Worm (Caenorhabditis elegans) whole organism, L4 larva: ENCODE data around the gene T11F9.7.
A peak's percentile ranks its signal among the peaks of the same experiment; 100 is the strongest.

Experiments used
- D1046.2 ChIP-seq: fragments of 200-800 bp; sonication (Bioruptor generic); IDR thresholded peaks from 2 replicates; pipeline ENCODE4 v1.3.6; 2022; ENCODE audit warnings: missing genetic modification characterization, missing compliant biosample characterization
- F10B5.3 ChIP-seq: sonication (generic microtip); optimal IDR thresholded peaks from 2 replicates; lab custom pipeline; 2016; ENCODE audit warnings: mild to moderate bottlenecking, missing genetic modification characterization, missing compliant biosample characterization
- F37D6.2 ChIP-seq: sonication (generic microtip); optimal IDR thresholded peaks from 2 replicates; lab custom pipeline; 2016; ENCODE audit warnings: mild to moderate bottlenecking, missing genetic modification characterization, missing compliant biosample characterization
- Y105C5A.15 ChIP-seq: fragments of 200-800 bp; sonication (Bioruptor generic); IDR thresholded peaks from 2 replicates; pipeline ENCODE4 v1.3.6; 2022; ENCODE audit warnings: missing genetic modification characterization, missing compliant biosample characterization
- Y5F2A.4 ChIP-seq: fragments of 200-800 bp; sonication (Bioruptor generic); optimal IDR thresholded peaks from 2 replicates; lab custom pipeline; 2018; ENCODE audit warnings: mild to moderate bottlenecking, missing genetic modification characterization, missing compliant biosample characterization
- ZK546.5 ChIP-seq, 2 experiments: sonication (generic microtip); optimal IDR thresholded peaks; 2 replicates each; lab custom pipeline; 2017; ENCODE audit warnings: missing biosample characterization in 2 of 2, missing genetic modification characterization in 2 of 2
- aha-1 ChIP-seq: fragments of 150-350 bp; peaks from one replicate; lab custom pipeline; 2014; ENCODE audit warnings: missing biosample characterization, missing genetic modification characterization
- arid-1 ChIP-seq: fragments of 200-800 bp; sonication (Bioruptor generic); conservative IDR thresholded peaks from 2 replicates; pipeline ENCODE4 v1.3.6; 2022; ENCODE audit warnings: missing genetic modification reagents, missing genetic modification characterization, missing compliant biosample characterization
- ceh-32 ChIP-seq: sonication (generic microtip); optimal IDR thresholded peaks from 2 replicates; lab custom pipeline; 2016; ENCODE audit warnings: mild to moderate bottlenecking, missing genetic modification characterization, missing compliant biosample characterization; ENCODE audit not compliant: poor library complexity
- ceh-82 ChIP-seq: sonication (generic microtip); optimal IDR thresholded peaks from 2 replicates; lab custom pipeline; 2017; ENCODE audit warnings: missing biosample characterization, missing genetic modification characterization
- ces-1 ChIP-seq: fragments of 150-350 bp; sonication (generic microtip); optimal IDR thresholded peaks from 4 replicates; lab custom pipeline; 2014; ENCODE audit warnings: missing biosample characterization, missing genetic modification reagents, missing genetic modification characterization
- daf-12 ChIP-seq: fragments of 150-350 bp; optimal IDR thresholded peaks from 2 replicates; lab custom pipeline; 2014; ENCODE audit warnings: missing biosample characterization, missing genetic modification reagents, missing genetic modification characterization
- daf-16 ChIP-seq, 3 experiments: sonication (generic microtip); optimal IDR thresholded peaks; 2 replicates each; lab custom pipeline; 2016 to 2017; ENCODE audit warnings: missing genetic modification characterization in 3 of 3, missing genetic modification reagents in 3 of 3, mild to moderate bottlenecking in 2 of 3, missing compliant biosample characterization in 2 of 3, missing biosample characterization in 1 of 3, moderate library complexity in 1 of 3
- dpl-1 ChIP-seq: fragments of 150-350 bp; optimal IDR thresholded peaks from 2 replicates; lab custom pipeline; 2014; ENCODE audit warnings: missing biosample characterization, missing genetic modification reagents, missing genetic modification characterization
- egl-27 ChIP-seq: sonication (generic microtip); optimal IDR thresholded peaks from 3 replicates; lab custom pipeline; 2017; ENCODE audit warnings: missing biosample characterization, missing genetic modification reagents, missing genetic modification characterization
- egl-43 ChIP-seq: fragments of 200-800 bp; sonication (Bioruptor generic); IDR thresholded peaks from 2 replicates; pipeline ENCODE4 v1.3.6; 2022; ENCODE audit warnings: missing genetic modification reagents, missing genetic modification characterization, missing compliant biosample characterization
- fkh-10 ChIP-seq: fragments of 150-350 bp; optimal IDR thresholded peaks from 2 replicates; lab custom pipeline; 2014; ENCODE audit warnings: missing biosample characterization, missing genetic modification reagents, missing genetic modification characterization
- fos-1 ChIP-seq: fragments of 150-350 bp; optimal IDR thresholded peaks from 2 replicates; lab custom pipeline; 2014; ENCODE audit warnings: missing biosample characterization, missing genetic modification characterization
- gei-8 ChIP-seq: fragments of 200-800 bp; sonication (Bioruptor generic); optimal IDR thresholded peaks from 2 replicates; lab custom pipeline; 2018; ENCODE audit warnings: mild to moderate bottlenecking, missing genetic modification characterization, missing compliant biosample characterization
- hlh-11 ChIP-seq: fragments of 200-800 bp; sonication (Bioruptor generic); optimal IDR thresholded peaks from 2 replicates; lab custom pipeline; 2018; ENCODE audit warnings: mild to moderate bottlenecking, missing genetic modification characterization, missing compliant biosample characterization
- hmg-1.1 ChIP-seq: fragments of 200-800 bp; sonication (Bioruptor generic); IDR thresholded peaks from 2 replicates; pipeline ENCODE4 v1.3.6; 2022; ENCODE audit warnings: missing genetic modification reagents, missing genetic modification characterization, missing compliant biosample characterization
- lim-7 ChIP-seq: fragments of 200-800 bp; sonication (Bioruptor generic); IDR thresholded peaks from 2 replicates; pipeline ENCODE4 v1.3.6; 2022; ENCODE audit warnings: missing genetic modification characterization, missing compliant biosample characterization
- lin-1 ChIP-seq: fragments of 200-800 bp; sonication (Bioruptor generic); IDR thresholded peaks from 2 replicates; pipeline ENCODE4 v1.3.6; 2022; ENCODE audit warnings: missing genetic modification reagents, missing genetic modification characterization, missing compliant biosample characterization
- lin-13 ChIP-seq: fragments of 150-350 bp; optimal IDR thresholded peaks from 2 replicates; lab custom pipeline; 2014; ENCODE audit warnings: missing biosample characterization, missing genetic modification reagents, missing genetic modification characterization
- lin-15B ChIP-seq: fragments of 150-350 bp; sonication (generic microtip); optimal IDR thresholded peaks from 3 replicates; lab custom pipeline; 2014; ENCODE audit warnings: missing biosample characterization, missing genetic modification characterization
- lin-29 ChIP-seq: fragments of 200-800 bp; sonication (Bioruptor generic); IDR thresholded peaks from 2 replicates; pipeline ENCODE4 v1.3.6; 2022; ENCODE audit warnings: missing genetic modification reagents, missing genetic modification characterization, missing compliant biosample characterization
- lin-38 ChIP-seq: fragments of 200-800 bp; sonication (Bioruptor generic); IDR thresholded peaks from 2 replicates; pipeline ENCODE4 v1.3.6; 2022; ENCODE audit warnings: missing genetic modification reagents, missing genetic modification characterization, missing compliant biosample characterization
- madf-9 ChIP-seq: fragments of 200-800 bp; sonication (Bioruptor generic); conservative IDR thresholded peaks from 2 replicates; pipeline ENCODE4 v1.3.6; 2022; ENCODE audit warnings: missing genetic modification reagents, missing genetic modification characterization, missing compliant biosample characterization
- mdt-29 ChIP-seq: fragments of 200-800 bp; sonication (Bioruptor generic); IDR thresholded peaks from 2 replicates; pipeline ENCODE4 v1.3.6; 2022; ENCODE audit warnings: missing genetic modification reagents, missing genetic modification characterization, missing compliant biosample characterization
- mep-1 ChIP-seq: fragments of 150-350 bp; sonication (generic microtip); optimal IDR thresholded peaks from 3 replicates; lab custom pipeline; 2014; ENCODE audit warnings: missing biosample characterization, missing genetic modification characterization
- mes-2 ChIP-seq: sonication (generic microtip); optimal IDR thresholded peaks from 2 replicates; lab custom pipeline; 2016; ENCODE audit warnings: missing genotype, mild to moderate bottlenecking, missing genetic modification characterization, missing compliant biosample characterization; ENCODE audit not compliant: poor library complexity, severe bottlenecking
- mxl-2 ChIP-seq: fragments of 200-800 bp; sonication (Bioruptor generic); conservative IDR thresholded peaks from 2 replicates; pipeline ENCODE4 v1.3.6; 2022; ENCODE audit warnings: missing genetic modification reagents, missing genetic modification characterization, missing compliant biosample characterization
- nhr-10 ChIP-seq: fragments of 150-350 bp; optimal IDR thresholded peaks from 2 replicates; lab custom pipeline; 2014; ENCODE audit warnings: missing biosample characterization, missing genetic modification characterization
- nhr-111 ChIP-seq: fragments of 200-800 bp; sonication (Bioruptor generic); optimal IDR thresholded peaks from 2 replicates; lab custom pipeline; 2018; ENCODE audit warnings: mild to moderate bottlenecking, missing genetic modification characterization, missing compliant biosample characterization
- nhr-237 ChIP-seq: sonication (generic microtip); optimal IDR thresholded peaks from 2 replicates; lab custom pipeline; 2017; ENCODE audit warnings: missing biosample characterization, missing genetic modification characterization
- nhr-25 ChIP-seq: sonication (generic microtip); optimal IDR thresholded peaks from 2 replicates; lab custom pipeline; 2017; ENCODE audit warnings: missing genetic modification characterization, mild to moderate bottlenecking, missing compliant biosample characterization, antibody characterized with exemption, moderate library complexity, borderline replicate concordance; ENCODE audit not compliant: insufficient read depth
- nhr-28 ChIP-seq: fragments of 150-350 bp; optimal IDR thresholded peaks from 2 replicates; lab custom pipeline; 2014; ENCODE audit warnings: missing biosample characterization, missing genetic modification characterization
- nhr-41 ChIP-seq: fragments of 200-800 bp; sonication (Bioruptor generic); IDR thresholded peaks from 2 replicates; pipeline ENCODE4 v1.3.6; 2022; ENCODE audit warnings: missing genetic modification reagents, missing genetic modification characterization, missing compliant biosample characterization
- nhr-48 ChIP-seq: sonication (generic microtip); optimal IDR thresholded peaks from 2 replicates; lab custom pipeline; 2016; ENCODE audit warnings: mild to moderate bottlenecking, missing genetic modification characterization, missing compliant biosample characterization
- nhr-76 ChIP-seq: fragments of 150-350 bp; optimal IDR thresholded peaks from 2 replicates; lab custom pipeline; 2014; ENCODE audit warnings: missing biosample characterization, missing genetic modification characterization
- nhr-77 ChIP-seq: fragments of 150-350 bp; optimal IDR thresholded peaks from 2 replicates; lab custom pipeline; 2014; ENCODE audit warnings: missing biosample characterization, missing genetic modification characterization
- rbr-2 ChIP-seq: sonication (generic microtip); optimal IDR thresholded peaks from 2 replicates; lab custom pipeline; 2016; ENCODE audit warnings: missing genotype, missing genetic modification characterization, missing compliant biosample characterization
- set-16 ChIP-seq: fragments of 200-800 bp; sonication (Bioruptor generic); IDR thresholded peaks from 2 replicates; pipeline ENCODE4 v1.3.6; 2022; ENCODE audit warnings: missing genetic modification reagents, missing genetic modification characterization, missing compliant biosample characterization
- skn-1 ChIP-seq: fragments of 150-350 bp; optimal IDR thresholded peaks from 2 replicates; lab custom pipeline; 2014; ENCODE audit warnings: missing biosample characterization, missing genetic modification characterization
- spr-1 ChIP-seq: sonication (generic microtip); optimal IDR thresholded peaks from 2 replicates; lab custom pipeline; 2016; ENCODE audit warnings: mild to moderate bottlenecking, missing genetic modification characterization, missing compliant biosample characterization
- tag-97 ChIP-seq: fragments of 200-800 bp; sonication (Bioruptor generic); IDR thresholded peaks from 2 replicates; pipeline ENCODE4 v1.3.6; 2022; ENCODE audit warnings: missing genetic modification characterization, missing compliant biosample characterization
- zag-1 ChIP-seq: fragments of 150-350 bp; optimal IDR thresholded peaks from 2 replicates; lab custom pipeline; 2014; ENCODE audit warnings: missing biosample characterization, missing genetic modification characterization
- zfp-2 ChIP-seq: sonication (generic microtip); optimal IDR thresholded peaks from 2 replicates; lab custom pipeline; 2016; ENCODE audit warnings: mild to moderate bottlenecking, missing genetic modification characterization, missing compliant biosample characterization
- zfp-3 ChIP-seq: fragments of 200-800 bp; sonication (Bioruptor generic); conservative IDR thresholded peaks from 2 replicates; pipeline ENCODE4 v1.3.6; 2022; ENCODE audit warnings: missing genetic modification reagents, missing genetic modification characterization, missing compliant biosample characterization
- zip-11 ChIP-seq: fragments of 200-800 bp; sonication (Bioruptor generic); IDR thresholded peaks from 2 replicates; pipeline ENCODE4 v1.3.6; 2022; ENCODE audit warnings: missing genetic modification characterization, missing compliant biosample characterization
- ztf-11 ChIP-seq: fragments of 150-350 bp; optimal IDR thresholded peaks from 2 replicates; lab custom pipeline; 2014; ENCODE audit warnings: missing biosample characterization, missing genetic modification characterization

T11F9.7 gene

ce11 chrV:11521448-11521847 is 45.7 kb downstream of the T11F9.7 start, which contains the start of gene pafo-1:
Gene pafo-1, plus strand, starts transcription at chrV:11521703.
- TF ChIP-seq lim-7 (GFP tag; lab: Robert Waterston, UW) = 0 out of 2 replicates have a peak, but pooled peaks have one; percentile 9
- TF ChIP-seq nhr-25 (tag; lab: Kevin White, UChicago) = no peak
- TF ChIP-seq daf-12 (tag; lab: Kevin White, UChicago) = no peak
- TF ChIP-seq ztf-11 (tag; lab: Kevin White, UChicago) = no peak
- 0 out of 2 replicates have a peak, but pooled peaks have one; percentile 46 for TF ChIP-seq egl-43
- peak; percentile 82 for TF ChIP-seq mdt-29 (GFP tag; lab: Robert Waterston, UW)
- no peak for TF ChIP-seq zip-11 (GFP tag; lab: Robert Waterston, UW)
- TF ChIP-seq lin-1 = peak; percentile 50; the same call in 1 of the 2 replicates
- peak; percentile 37 for TF ChIP-seq ceh-32 (tag; lab: Kevin White, UChicago)
- TF ChIP-seq nhr-41 (GFP tag; lab: Robert Waterston, UW) = no peak
- TF ChIP-seq gei-8 (GFP tag; lab: Kevin White, UChicago) = no peak
- 0 out of 2 replicates have a peak, but pooled peaks have one; percentile 18 for TF ChIP-seq arid-1 (GFP tag; lab: Robert Waterston, UW)
- TF ChIP-seq F37D6.2 (tag; lab: Kevin White, UChicago) = peak; percentile 73
- TF ChIP-seq mxl-2 (GFP tag; lab: Robert Waterston, UW) = no peak
- peak; percentile 96 for TF ChIP-seq aha-1 (tag; lab: Kevin White, UChicago)
- TF ChIP-seq zfp-2 (tag; lab: Kevin White, UChicago) = no peak
- TF ChIP-seq Y105C5A.15 (GFP tag; lab: Robert Waterston, UW) = no peak
- no peak for TF ChIP-seq ceh-82 (tag; lab: Kevin White, UChicago)
- no peak for TF ChIP-seq Y5F2A.4
- TF ChIP-seq lin-29 (GFP tag; lab: Robert Waterston, UW) = no peak
- peak; percentile 32 to 75 for TF ChIP-seq daf-16 (GFP tag; optimal IDR thresholded peaks at IDR 0.05; lab: Kevin White, UChicago)
- TF ChIP-seq daf-16 (tag; optimal IDR thresholded peaks at IDR 0.05; lab: Kevin White, UChicago) = no peak
- no peak for TF ChIP-seq nhr-76
- TF ChIP-seq fkh-10 (GFP tag; lab: Kevin White, UChicago) = peak; percentile 57
- TF ChIP-seq hmg-1.1 (GFP tag; lab: Robert Waterston, UW) = peak; percentile 81
- TF ChIP-seq hlh-11 = peak; percentile 85
- TF ChIP-seq ZK546.5 (tag; optimal IDR thresholded peaks at IDR 0.05; lab: Kevin White, UChicago) = no peak
- no peak for TF ChIP-seq tag-97 (GFP tag; lab: Robert Waterston, UW)
- peak; percentile 46; the same call in 1 of the 2 replicates for TF ChIP-seq madf-9 (GFP tag; lab: Robert Waterston, UW)
- peak; percentile 75 for TF ChIP-seq lin-13 (GFP tag; lab: Kevin White, UChicago)
- TF ChIP-seq lin-15B (tag; lab: Kevin White, UChicago) = peak; percentile 9
- TF ChIP-seq lin-38 = no peak
- no peak for TF ChIP-seq set-16 (GFP tag; lab: Robert Waterston, UW)
- no peak for TF ChIP-seq nhr-10 (tag; lab: Kevin White, UChicago)
- TF ChIP-seq F10B5.3 (tag; lab: Kevin White, UChicago) = peak; percentile 73
- peak; percentile 54 for TF ChIP-seq nhr-77 (tag; lab: Kevin White, UChicago)
- peak; percentile 79 for TF ChIP-seq nhr-28
- TF ChIP-seq rbr-2 (tag; lab: Kevin White, UChicago) = peak; percentile 80
- TF ChIP-seq mes-2 (tag; lab: Kevin White, UChicago) = peak; percentile 90
- peak; percentile 75 for TF ChIP-seq nhr-48
- 0 out of 2 replicates have a peak, but pooled peaks have one; percentile 45 for TF ChIP-seq zfp-3 (GFP tag; lab: Robert Waterston, UW)
- TF ChIP-seq nhr-237 (tag; lab: Kevin White, UChicago) = no peak
- TF ChIP-seq zag-1 (tag; lab: Kevin White, UChicago) = no peak
- no peak for TF ChIP-seq nhr-111
- 0 out of 2 replicates have a peak, but pooled peaks have one; percentile 31 for TF ChIP-seq D1046.2 (GFP tag; lab: Robert Waterston, UW)
- no peak for TF ChIP-seq egl-27 (tag; lab: Kevin White, UChicago)
- TF ChIP-seq ces-1 (GFP tag; lab: Kevin White, UChicago) = no peak
- TF ChIP-seq mep-1 = no peak
- peak; percentile 99 for TF ChIP-seq dpl-1 (GFP tag; lab: Kevin White, UChicago)
- TF ChIP-seq skn-1 = no peak
- TF ChIP-seq fos-1 = no peak
- TF ChIP-seq spr-1 (tag; lab: Kevin White, UChicago) = peak; percentile 67
